Worm (Caenorhabditis elegans) whole organism, midembryonic: ENCODE results near the gene slcf-2.

Source experiments
- T22C8.4 ChIP-seq: fragments of 200-800 bp; sonication (Bioruptor generic); IDR thresholded peaks from 2 replicates; pipeline ENCODE4 v1.3.6; 2022; ENCODE audit warnings: missing genetic modification characterization, missing compliant biosample characterization
- cog-1 ChIP-seq: sonication (generic microtip); optimal IDR thresholded peaks from 2 replicates; lab custom pipeline; 2016; ENCODE audit warnings: missing genetic modification characterization, missing compliant biosample characterization
- flt-1 ChIP-seq: fragments of 200-800 bp; sonication (Bioruptor generic); IDR thresholded peaks from 2 replicates; pipeline ENCODE4 v1.3.6; 2022; ENCODE audit warnings: missing genetic modification characterization, missing compliant biosample characterization
- klf-2 ChIP-seq: fragments of 200-800 bp; sonication (Bioruptor generic); conservative IDR thresholded peaks from 2 replicates; pipeline ENCODE4 v1.3.6; 2022; ENCODE audit warnings: missing genetic modification reagents, missing genetic modification characterization, missing compliant biosample characterization
- med-1 ChIP-seq: sonication (generic microtip); optimal IDR thresholded peaks from 2 replicates; lab custom pipeline; 2017; ENCODE audit warnings: missing genetic modification characterization, mild to moderate bottlenecking, missing compliant biosample characterization, antibody characterized with exemption, missing genetic modification reagents; ENCODE audit not compliant: insufficient read depth
- ref-1 ChIP-seq: fragments of 200-800 bp; sonication (Bioruptor generic); conservative IDR thresholded peaks from 2 replicates; pipeline ENCODE4 v1.3.6; 2022; ENCODE audit warnings: missing genetic modification reagents, missing genetic modification characterization, missing compliant biosample characterization
- tab-1 ChIP-seq: fragments of 200-800 bp; sonication (Bioruptor generic); IDR thresholded peaks from 2 replicates; pipeline ENCODE4 v1.3.6; 2022; ENCODE audit warnings: missing genetic modification characterization, missing compliant biosample characterization
- ztf-23 ChIP-seq: fragments of 200-800 bp; sonication (Bioruptor generic); IDR thresholded peaks from 2 replicates; pipeline ENCODE4 v1.3.6; 2022; ENCODE audit warnings: missing genetic modification reagents, missing genetic modification characterization, missing compliant biosample characterization
- ztf-29 ChIP-seq: fragments of 200-800 bp; sonication (Bioruptor generic); IDR thresholded peaks from 2 replicates; pipeline ENCODE4 v1.3.6; 2022; ENCODE audit warnings: missing genetic modification reagents, missing genetic modification characterization, missing compliant biosample characterization

Gene slcf-2

ce11 chrX:3408717-3409303 lies 15.1 kb downstream of the slcf-2 start:
- TF ChIP-seq ztf-23 (no peak), ztf-29 (GFP tag; lab: Robert Waterston, UW) (no peak), T22C8.4 (GFP tag; lab: Robert Waterston, UW) (no peak), cog-1 (tag; lab: Kevin White, UChicago) (no peak), tab-1 (GFP tag; lab: Robert Waterston, UW) (no peak), klf-2 (GFP tag; lab: Robert Waterston, UW) (no peak), med-1 (GFP tag; lab: Kevin White, UChicago) (no peak), flt-1 (no peak), ref-1 (GFP tag; lab: Robert Waterston, UW) (no peak)

DNA sequence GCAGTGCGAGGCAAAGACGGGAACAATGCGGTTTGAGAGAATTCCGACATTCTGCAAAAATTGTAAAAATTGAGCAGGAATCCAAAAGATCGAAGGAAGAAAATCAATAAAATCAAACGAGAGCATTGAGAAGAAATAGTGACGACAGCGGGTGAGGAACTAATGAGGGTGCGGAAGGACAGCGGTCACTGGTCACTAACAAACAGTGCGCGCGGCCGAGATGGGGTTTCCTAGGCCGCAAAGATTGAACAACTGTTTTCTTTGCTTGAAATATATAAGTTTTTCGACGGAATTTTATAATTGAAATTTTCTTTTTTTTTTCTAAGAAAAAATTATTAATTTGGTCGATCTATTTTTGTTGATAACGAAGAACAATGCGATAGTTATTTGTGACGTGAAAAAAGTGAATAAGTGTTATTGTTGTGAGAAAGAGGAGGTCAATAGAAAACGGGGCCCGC lies 17.9 kb downstream of the slcf-2 start, which contains the start of gene unc-78:
Gene unc-78, minus strand, starts transcription at position 51 of the 458 bp plus-strand sequence.
- TF ChIP-seq flt-1, result no peak
- TF ChIP-seq med-1 (GFP tag; lab: Kevin White, UChicago), result no peak
- no peak for TF ChIP-seq tab-1 (GFP tag; lab: Robert Waterston, UW)
- TF ChIP-seq ztf-23, result no peak
- no peak for TF ChIP-seq ref-1 (GFP tag; lab: Robert Waterston, UW)
- no peak for TF ChIP-seq T22C8.4 (GFP tag; lab: Robert Waterston, UW)
- no peak for TF ChIP-seq ztf-29 (GFP tag; lab: Robert Waterston, UW)
- TF ChIP-seq cog-1 (tag; lab: Kevin White, UChicago), result no peak
- TF ChIP-seq klf-2 (GFP tag; lab: Robert Waterston, UW), result no peak

ce11 chrX:3414660-3415144 lies 21.0 kb downstream of the slcf-2 start, which contains the start of gene dhs-27:
dhs-27 (minus strand) TSS chrX:3414710.
- TF ChIP-seq ztf-23 (no peak), med-1 (GFP tag; lab: Kevin White, UChicago) (no peak), klf-2 (GFP tag; lab: Robert Waterston, UW) (no peak), T22C8.4 (GFP tag; lab: Robert Waterston, UW) (no peak), ref-1 (GFP tag; lab: Robert Waterston, UW) (no peak), ztf-29 (GFP tag; lab: Robert Waterston, UW) (no peak), tab-1 (GFP tag; lab: Robert Waterston, UW) (no peak), flt-1 (no peak), cog-1 (tag; lab: Kevin White, UChicago) (no peak)

DNA sequence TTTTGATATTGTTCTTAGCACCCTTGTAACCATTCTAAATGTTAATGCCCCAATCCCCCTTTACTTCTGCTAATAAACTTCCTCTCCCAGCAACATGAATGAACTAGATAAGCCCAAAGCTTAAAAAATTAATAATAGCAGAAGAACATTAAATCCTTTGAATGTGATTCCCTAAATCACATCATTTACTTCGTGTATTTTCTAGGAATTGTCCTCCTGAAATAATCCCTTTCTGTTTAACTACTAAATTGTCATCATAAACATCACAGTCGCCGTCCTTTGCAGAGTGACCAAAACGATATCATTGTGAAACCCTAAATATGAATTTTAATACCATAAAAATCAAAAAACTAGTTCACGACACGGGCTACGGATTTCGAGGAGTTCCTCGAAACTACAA lies 22.4 kb downstream of the slcf-2 start:
- TF ChIP-seq cog-1 (tag; lab: Kevin White, UChicago), result no peak
- no peak for TF ChIP-seq ref-1 (GFP tag; lab: Robert Waterston, UW)
- no peak for TF ChIP-seq flt-1
- TF ChIP-seq T22C8.4 (GFP tag; lab: Robert Waterston, UW), result no peak
- TF ChIP-seq ztf-23, result no peak
- no peak for TF ChIP-seq klf-2 (GFP tag; lab: Robert Waterston, UW)
- TF ChIP-seq ztf-29 (GFP tag; lab: Robert Waterston, UW), result no peak
- no peak for TF ChIP-seq med-1 (GFP tag; lab: Kevin White, UChicago)
- TF ChIP-seq tab-1 (GFP tag; lab: Robert Waterston, UW), result no peak

- TF ChIP-seq ztf-29 (GFP tag; lab: Robert Waterston, UW) (no peak), cog-1 (tag; lab: Kevin White, UChicago) (no peak), med-1 (GFP tag; lab: Kevin White, UChicago) (no peak), klf-2 (GFP tag; lab: Robert Waterston, UW) (no peak), ref-1 (GFP tag; lab: Robert Waterston, UW) (no peak), ztf-23 (no peak), T22C8.4 (GFP tag; lab: Robert Waterston, UW) (no peak), flt-1 (no peak), tab-1 (GFP tag; lab: Robert Waterston, UW) (no peak)
Measured at ce11 chrX:3419084-3419483, 25.4 kb downstream of the slcf-2 start, which contains the start of gene C04F6.7. C04F6.7 (minus strand) TSS chrX:3419184.

ce11 chrX:3424516-3424915 lies 30.9 kb downstream of the slcf-2 start, which contains the start of gene ZK813.6:
ZK813.6 (plus strand) TSS chrX:3424816.
- TF ChIP-seq ref-1 (GFP tag; lab: Robert Waterston, UW) (no peak), ztf-29 (GFP tag; lab: Robert Waterston, UW) (no peak), med-1 (GFP tag; lab: Kevin White, UChicago) (no peak), ztf-23 (no peak), klf-2 (GFP tag; lab: Robert Waterston, UW) (no peak), tab-1 (GFP tag; lab: Robert Waterston, UW) (no peak), flt-1 (no peak), cog-1 (tag; lab: Kevin White, UChicago) (no peak), T22C8.4 (GFP tag; lab: Robert Waterston, UW) (no peak)

- TF ChIP-seq klf-2 (GFP tag; lab: Robert Waterston, UW) (no peak), ztf-23 (no peak), flt-1 (no peak), T22C8.4 (GFP tag; lab: Robert Waterston, UW) (no peak), ref-1 (GFP tag; lab: Robert Waterston, UW) (no peak), cog-1 (tag; lab: Kevin White, UChicago) (no peak), med-1 (GFP tag; lab: Kevin White, UChicago) (no peak), ztf-29 (GFP tag; lab: Robert Waterston, UW) (no peak), tab-1 (GFP tag; lab: Robert Waterston, UW) (no peak)
Measured at ce11 chrX:3429122-3429521, 35.5 kb downstream of the slcf-2 start.

- TF ChIP-seq ztf-23, result no peak
- TF ChIP-seq cog-1 (tag; lab: Kevin White, UChicago), result no peak
- no peak for TF ChIP-seq ztf-29 (GFP tag; lab: Robert Waterston, UW)
- no peak for TF ChIP-seq klf-2 (GFP tag; lab: Robert Waterston, UW)
- no peak for TF ChIP-seq med-1 (GFP tag; lab: Kevin White, UChicago)
Measured at ce11 chrX:3430020-3430419, 36.4 kb downstream of the slcf-2 start, which contains the start of gene ZK813.4. ZK813.4 (minus strand) TSS chrX:3430120.

DNA sequence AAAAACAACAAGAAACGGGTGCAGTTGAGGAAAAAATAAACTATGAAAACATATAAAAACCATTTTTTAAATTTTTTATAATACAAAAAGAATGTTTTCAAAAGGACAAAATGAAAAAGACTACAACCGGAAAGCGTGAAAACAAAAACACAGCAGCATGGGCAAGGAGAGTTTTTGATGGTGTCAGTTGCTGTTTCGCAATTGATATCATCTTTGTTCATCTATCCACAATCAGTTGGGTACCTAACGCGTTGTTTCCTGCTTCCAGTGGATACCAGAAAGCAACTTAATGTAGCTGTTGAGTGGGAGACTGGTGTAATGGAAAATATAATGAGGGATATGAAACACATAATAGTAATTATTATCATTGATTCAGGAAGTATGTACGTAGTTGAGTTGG lies 46.2 kb downstream of the slcf-2 start:
- TF ChIP-seq med-1 (GFP tag; lab: Kevin White, UChicago) (no peak), flt-1 (no peak), ref-1 (GFP tag; lab: Robert Waterston, UW) (no peak), ztf-29 (GFP tag; lab: Robert Waterston, UW) (no peak), klf-2 (GFP tag; lab: Robert Waterston, UW) (no peak), ztf-23 (no peak)
